Fruit fly (Drosophila melanogaster): Measurements from ENCODE around the gene Itgbn.

Gene Itgbn

dm6 chr2L:21009310-21010119 lies 43.3 kb upstream of the Itgbn start (continued):
- no peak for TF ChIP-seq HLH4C (GFP tag; IDR thresholded peaks at IDR 0.05; ENCODE audit: partially characterized antibody)
- peak; percentile 93 for TF ChIP-seq zfh1 (GFP tag; IDR thresholded peaks at IDR 0.05)
- peak; percentile 62 for TF ChIP-seq Side (GFP tag; optimal IDR thresholded peaks at IDR 0.05)
- TF ChIP-seq CG15696 (tag; optimal IDR thresholded peaks at IDR 0.05): peak; percentile 92
- TF ChIP-seq Oaz (GFP tag; IDR thresholded peaks at IDR 0.05): no peak
- TF ChIP-seq CG7963 (GFP tag; IDR thresholded peaks at IDR 0.05; ENCODE audit: partially characterized antibody): no peak
- TF ChIP-seq CG1602 (GFP tag; optimal IDR thresholded peaks at IDR 0.05): peak; percentile 77
- peak; percentile 28 for TF ChIP-seq TFAM (GFP tag; optimal IDR thresholded peaks at IDR 0.05)
- TF ChIP-seq CG7987 (GFP tag; optimal IDR thresholded peaks at IDR 0.05): peak; percentile 17
- no peak for TF ChIP-seq usp (GFP tag; optimal IDR thresholded peaks at IDR 0.05)
- TF ChIP-seq Bdp1 (GFP tag; optimal IDR thresholded peaks at IDR 0.05): peak; percentile 36
- no peak for TF ChIP-seq CG14014 (GFP tag; IDR thresholded peaks at IDR 0.05)
- peak; percentile 49 for TF ChIP-seq Mes4 (GFP tag; optimal IDR thresholded peaks at IDR 0.05)
- TF ChIP-seq kay (GFP tag; optimal IDR thresholded peaks at IDR 0.05): peak; percentile 30
- peak; percentile 69 for TF ChIP-seq CG8089 (GFP tag; optimal IDR thresholded peaks at IDR 0.05)
- peak; percentile 97 for TF ChIP-seq nom (GFP tag; optimal IDR thresholded peaks at IDR 0.05)
- TF ChIP-seq CG30403 (GFP tag; optimal IDR thresholded peaks at IDR 0.05): peak; percentile 73
- peak; percentile 58; the same call in 1 of the 2 replicates for TF ChIP-seq CG4730 (GFP tag; IDR thresholded peaks at IDR 0.05)
- peak; percentile 80 for TF ChIP-seq row (GFP tag; IDR thresholded peaks at IDR 0.05)
- peak; percentile 65 for TF ChIP-seq B-H1 (GFP tag; IDR thresholded peaks at IDR 0.05)
- peak; percentile 67 for TF ChIP-seq Kr (GFP tag; optimal IDR thresholded peaks at IDR 0.05)
- peak; percentile 24; the same call in 1 of the 2 replicates for TF ChIP-seq MBD-R2 (GFP tag; IDR thresholded peaks at IDR 0.05)
- TF ChIP-seq Nf-YB (GFP tag; optimal IDR thresholded peaks at IDR 0.05): peak; percentile 60
- TF ChIP-seq Gug (GFP tag; IDR thresholded peaks at IDR 0.05): peak; percentile 55; the same call in 3 of the 4 replicates
- peak; percentile 57; the same call in 2 of the 3 replicates for TF ChIP-seq gce (GFP tag; IDR thresholded peaks at IDR 0.05)
- peak; percentile 90 for TF ChIP-seq tin (GFP tag; optimal IDR thresholded peaks at IDR 0.05)
- TF ChIP-seq CG13424 (tag; optimal IDR thresholded peaks at IDR 0.05): peak; percentile 75
- no peak for TF ChIP-seq BEAF-32 (GFP tag; optimal IDR thresholded peaks at IDR 0.05)
- peak; percentile 70 for TF ChIP-seq bab2 (GFP tag; optimal IDR thresholded peaks at IDR 0.05)
- TF ChIP-seq ATbp (GFP tag; optimal IDR thresholded peaks at IDR 0.05): peak; percentile 72
- TF ChIP-seq Adf1 (GFP tag; IDR thresholded peaks at IDR 0.05): no peak
- no peak for TF ChIP-seq Ravus (GFP tag; IDR thresholded peaks at IDR 0.05)
- no peak for TF ChIP-seq fd3F (GFP tag; optimal IDR thresholded peaks at IDR 0.05)
- TF ChIP-seq D19A (tag; optimal IDR thresholded peaks at IDR 0.05): peak; percentile 82
- no peak for TF ChIP-seq jigr1 (GFP tag; IDR thresholded peaks at IDR 0.05)
- peak; percentile 83 for TF ChIP-seq Xbp1 (GFP tag; optimal IDR thresholded peaks at IDR 0.05)
- TF ChIP-seq H15 (GFP tag; IDR thresholded peaks at IDR 0.05): peak; percentile 77
- TF ChIP-seq C15 (GFP tag; IDR thresholded peaks at IDR 0.05): no peak
- no peak for TF ChIP-seq CG11456 (GFP tag; IDR thresholded peaks at IDR 0.05)
- TF ChIP-seq ci (GFP tag; IDR thresholded peaks at IDR 0.05): peak; percentile 94
- TF ChIP-seq sens-2 (GFP tag; IDR thresholded peaks at IDR 0.05): peak; percentile 82
- TF ChIP-seq NK7.1 (GFP tag; optimal IDR thresholded peaks at IDR 0.05): peak; percentile 5
- no peak for TF ChIP-seq Bgb (GFP tag; IDR thresholded peaks at IDR 0.05; ENCODE audit: partially characterized antibody)
- no peak for TF ChIP-seq CG3281 (GFP tag; optimal IDR thresholded peaks at IDR 0.05)
- TF ChIP-seq Trl (optimal IDR thresholded peaks at IDR 0.05): no peak
- peak; percentile 78 for TF ChIP-seq Trl (GFP tag; optimal IDR thresholded peaks at IDR 0.05)
- TF ChIP-seq CG11093 (GFP tag; IDR thresholded peaks at IDR 0.05): peak; percentile 72; the same call in 2 of the 3 replicates
- TF ChIP-seq seq (GFP tag; IDR thresholded peaks at IDR 0.05): 0 out of 2 replicates have a peak, but pooled peaks have one; percentile 40
- peak; percentile 89 for TF ChIP-seq CG12391 (tag; optimal IDR thresholded peaks at IDR 0.05)
- no peak for TF ChIP-seq CG6854 (GFP tag; optimal IDR thresholded peaks at IDR 0.05)

Measured in whole organism, embryonic.